Fruit fly (Drosophila melanogaster): ENCODE data around the gene REPTOR.

Gene REPTOR

DNA sequence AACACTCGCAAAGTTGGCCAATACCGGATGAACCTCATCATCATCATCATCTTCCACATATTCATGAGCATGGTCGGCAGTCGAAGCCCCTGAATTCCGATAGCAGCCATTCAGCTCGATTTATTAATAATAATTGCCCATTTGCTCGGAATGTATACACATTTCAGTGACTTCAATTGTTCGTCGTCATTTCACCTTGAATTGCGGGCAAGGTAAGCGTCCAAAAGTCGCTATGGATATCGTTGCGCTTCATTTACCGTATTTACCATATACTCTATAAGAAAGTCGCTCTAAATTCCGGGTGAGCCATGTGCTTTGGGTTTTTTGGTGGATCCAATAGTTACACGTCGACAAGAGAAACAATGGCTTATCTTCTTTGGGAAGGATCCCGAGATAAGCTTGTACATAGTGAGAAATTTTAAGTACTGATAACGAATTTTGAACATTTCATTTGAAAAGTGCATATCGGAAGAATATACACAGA lies 43.4 kb upstream of the REPTOR start (continued):
- TF ChIP-seq fd96Cb (tag; optimal IDR thresholded peaks at IDR 0.05) (peak; percentile 26), Awh (GFP tag; IDR thresholded peaks at IDR 0.05) (no peak), CG14014 (GFP tag; IDR thresholded peaks at IDR 0.05) (peak; percentile 53; the same call in 1 of the 2 replicates), CG7786 (GFP tag; optimal IDR thresholded peaks at IDR 0.05) (peak; percentile 38), CG6689 (GFP tag; IDR thresholded peaks at IDR 0.05) (peak; percentile 30; the same call in 1 of the 2 replicates), slbo (GFP tag; IDR thresholded peaks at IDR 0.05) (peak; percentile 53), esg (GFP tag; conservative IDR thresholded peaks at IDR 0.05) (peak; percentile 23; the same call in 1 of the 2 replicates), CG11456 (GFP tag; IDR thresholded peaks at IDR 0.05) (no peak), CG14441 (GFP tag; IDR thresholded peaks at IDR 0.05) (peak; percentile 59), bab2 (GFP tag; optimal IDR thresholded peaks at IDR 0.05) (peak; percentile 13), CG6765 (GFP tag; optimal IDR thresholded peaks at IDR 0.05) (peak; percentile 32), Fer1 (GFP tag; optimal IDR thresholded peaks at IDR 0.05) (peak; percentile 26), row (GFP tag; IDR thresholded peaks at IDR 0.05) (peak; percentile 64), seq (GFP tag; IDR thresholded peaks at IDR 0.05) (peak; percentile 52; the same call in 1 of the 2 replicates), Ada2b (GFP tag; IDR thresholded peaks at IDR 0.05) (peak; percentile 38; the same call in 1 of the 2 replicates), stc (GFP tag; IDR thresholded peaks at IDR 0.05) (peak; percentile 39; the same call in 1 of the 2 replicates), hkb (optimal IDR thresholded peaks at IDR 0.05) (no peak), hkb (GFP tag; IDR thresholded peaks at IDR 0.05) (peak; percentile 33; the same call in 1 of the 2 replicates), CG6175 (GFP tag; IDR thresholded peaks at IDR 0.05) (no peak), CG7963 (GFP tag; IDR thresholded peaks at IDR 0.05; ENCODE audit: partially characterized antibody) (no peak), CG11695 (GFP tag; IDR thresholded peaks at IDR 0.05) (0 out of 3 replicates have a peak, but pooled peaks have one; percentile 57), Med (GFP tag) (peak; percentile 82), so (GFP tag; IDR thresholded peaks at IDR 0.05) (0 out of 3 replicates have a peak, but pooled peaks have one; percentile 17), NK7.1 (GFP tag; optimal IDR thresholded peaks at IDR 0.05) (peak; percentile 0), Sin3A (optimal IDR thresholded peaks at IDR 0.05) (no peak), gcm2 (GFP tag; optimal IDR thresholded peaks at IDR 0.05) (no peak), Aef1 (GFP tag; IDR thresholded peaks at IDR 0.05) (peak; percentile 26; the same call in 1 of the 3 replicates), ERR (GFP tag; optimal IDR thresholded peaks at IDR 0.05) (no peak), ro (GFP tag; IDR thresholded peaks at IDR 0.05) (no peak), Optix (GFP tag; IDR thresholded peaks at IDR 0.05) (no peak), tup (GFP tag; optimal IDR thresholded peaks at IDR 0.05) (no peak), CG12391 (tag; optimal IDR thresholded peaks at IDR 0.05) (peak; percentile 45), CG8089 (GFP tag; optimal IDR thresholded peaks at IDR 0.05) (peak; percentile 14), CG13424 (tag; optimal IDR thresholded peaks at IDR 0.05) (peak; percentile 54), nmo (GFP tag; optimal IDR thresholded peaks at IDR 0.05) (peak; percentile 25), caup (GFP tag; optimal IDR thresholded peaks at IDR 0.05; ENCODE audit: severe bottlenecking) (peak; percentile 0), gsb-n (tag; optimal IDR thresholded peaks at IDR 0.05) (no peak), fd3F (GFP tag; optimal IDR thresholded peaks at IDR 0.05) (peak; percentile 37), ATbp (GFP tag; optimal IDR thresholded peaks at IDR 0.05) (no peak), bsh (GFP tag; optimal IDR thresholded peaks at IDR 0.05) (peak in 1 of 2 experiments; percentile 28), CG4730 (GFP tag; IDR thresholded peaks at IDR 0.05) (peak; percentile 29; the same call in 1 of the 2 replicates), CG7987 (GFP tag; optimal IDR thresholded peaks at IDR 0.05) (peak; percentile 12), Atf-2 (GFP tag; optimal IDR thresholded peaks at IDR 0.05) (peak; percentile 36), shn (GFP tag; optimal IDR thresholded peaks at IDR 0.05) (peak; percentile 19), CG12104 (GFP tag; optimal IDR thresholded peaks at IDR 0.05) (peak; percentile 22), CG30403 (GFP tag; optimal IDR thresholded peaks at IDR 0.05) (peak; percentile 34), dm (GFP tag; optimal IDR thresholded peaks at IDR 0.05) (peak; percentile 29), Hsf (GFP tag; optimal IDR thresholded peaks at IDR 0.05) (peak; percentile 39), CG2199 (GFP tag; IDR thresholded peaks at IDR 0.05) (0 out of 3 replicates have a peak, but pooled peaks have one; percentile 48), Myb (GFP tag; optimal IDR thresholded peaks at IDR 0.05) (no peak), gsb (GFP tag; IDR thresholded peaks at IDR 0.05) (0 out of 2 replicates have a peak, but pooled peaks have one; percentile 49)
